Worm (Caenorhabditis elegans) whole organism, early embryonic: ENCODE results near the gene T19D12.6.

Source experiments
- B0310.2 ChIP-seq: sonication (generic microtip); optimal IDR thresholded peaks from 2 replicates; lab custom pipeline; 2016; ENCODE audit warnings: mild to moderate bottlenecking, missing genetic modification characterization, missing compliant biosample characterization
- F13C5.2 ChIP-seq: sonication (generic microtip); optimal IDR thresholded peaks from 2 replicates; lab custom pipeline; 2017; ENCODE audit warnings: mild to moderate bottlenecking, missing genetic modification characterization, inconsistent platforms, missing compliant biosample characterization
- ama-1 ChIP-seq: fragments of 150-350 bp; optimal IDR thresholded peaks from 2 replicates; lab custom pipeline; 2014
- flt-1 ChIP-seq: fragments of 200-800 bp; sonication (Bioruptor generic); IDR thresholded peaks from 2 replicates; pipeline ENCODE4 v1.3.6; 2022; ENCODE audit warnings: missing genetic modification characterization, missing compliant biosample characterization
- hnd-1 ChIP-seq: sonication (generic microtip); optimal IDR thresholded peaks from 2 replicates; lab custom pipeline; 2016; ENCODE audit warnings: missing genetic modification characterization, missing compliant biosample characterization

- no peak for TF ChIP-seq F13C5.2 (tag; lab: Kevin White, UChicago)
- TF ChIP-seq ama-1 (lab: Kevin White, UChicago) = no peak
- TF ChIP-seq flt-1 (GFP tag; lab: Robert Waterston, UW) = no peak
- no peak for TF ChIP-seq hnd-1 (tag; lab: Kevin White, UChicago)
- no peak for TF ChIP-seq B0310.2 (tag; lab: Kevin White, UChicago)
Observed at ce11 chrII:6663799-6664198, 20.9 kb upstream of the T19D12.6 start.
